Worm (Caenorhabditis elegans) whole organism, L3 larva: Measurements from ENCODE around the gene F14F9.5.

ENCODE experiments used
- ceh-82 ChIP-seq: fragments of 150-350 bp; optimal IDR thresholded peaks from 2 replicates; lab custom pipeline; 2014; ENCODE audit warnings: missing biosample characterization, missing genetic modification characterization
- nhr-11 ChIP-seq: fragments of 150-350 bp; optimal IDR thresholded peaks from 2 replicates; lab custom pipeline; 2014; ENCODE audit warnings: missing biosample characterization, missing genetic modification characterization
- zag-1 ChIP-seq: fragments of 150-350 bp; optimal IDR thresholded peaks from 2 replicates; lab custom pipeline; 2014; ENCODE audit warnings: missing biosample characterization, missing genetic modification characterization

ce11 chrV:5143785-5144184 is 16.9 kb downstream of the F14F9.5 start, which contains the start of gene srh-129:
- TF ChIP-seq ceh-82 (tag; lab: Kevin White, UChicago) (no peak), nhr-11 (tag; lab: Kevin White, UChicago) (no peak), zag-1 (tag; lab: Kevin White, UChicago) (no peak)
